Fruit fly (Drosophila melanogaster) whole organism, embryonic: ENCODE data around the gene Pss.

Experiments used
- Awh ChIP-seq: fragments of 200-800 bp; sonication (Bioruptor generic); IDR thresholded peaks from 2 replicates; pipeline ENCODE4, ENCODE4 v1.3.6; 2022; ENCODE audit warnings: missing biosample characterization, missing genetic modification characterization
- CG1024 ChIP-seq: fragments of 200-800 bp; sonication (Bioruptor generic); IDR thresholded peaks from 2 replicates; pipeline ENCODE4 v1.3.6; 2022; ENCODE audit warnings: missing biosample characterization, missing genetic modification characterization
- CG12769 ChIP-seq: fragments of 200-800 bp; sonication (Bioruptor generic); optimal IDR thresholded peaks from 2 replicates; lab custom pipeline; 2019; ENCODE audit warnings: missing biosample characterization, mild to moderate bottlenecking, missing genetic modification characterization, moderate library complexity
- CG13624 ChIP-seq: fragments of 200-800 bp; sonication (Bioruptor generic); optimal IDR thresholded peaks from 2 replicates; lab custom pipeline; 2016; ENCODE audit warnings: missing biosample characterization, missing genetic modification characterization
- CG14710 ChIP-seq: fragments of 200-800 bp; sonication (Bioruptor generic); optimal IDR thresholded peaks from 3 replicates; lab custom pipeline; 2019; ENCODE audit warnings: missing biosample characterization, mild to moderate bottlenecking, missing genetic modification characterization, moderate library complexity
- CG1647 ChIP-seq: fragments of 200-800 bp; sonication (Bioruptor generic); optimal IDR thresholded peaks from 3 replicates; lab custom pipeline; 2016; ENCODE audit warnings: missing biosample characterization, missing genetic modification characterization
- CG16815 ChIP-seq: fragments of 200-800 bp; sonication (Bioruptor generic); optimal IDR thresholded peaks from 3 replicates; lab custom pipeline; 2017; ENCODE audit warnings: missing biosample characterization, mild to moderate bottlenecking, missing genetic modification characterization
- CG17361 ChIP-seq: fragments of 200-800 bp; sonication (Bioruptor generic); IDR thresholded peaks from 3 replicates; pipeline ENCODE4 v1.3.6; 2022; ENCODE audit warnings: missing biosample characterization, missing genetic modification characterization
- CG17802 ChIP-seq: fragments of 200-800 bp; sonication (Bioruptor generic); optimal IDR thresholded peaks from 2 replicates; lab custom pipeline; 2018; ENCODE audit warnings: missing biosample characterization, mild to moderate bottlenecking, missing genetic modification characterization, moderate library complexity
- CG1792 ChIP-seq: fragments of 200-800 bp; sonication (Bioruptor generic); optimal IDR thresholded peaks from 2 replicates; lab custom pipeline; 2016; ENCODE audit warnings: missing biosample characterization, missing genetic modification characterization
- CG33213 ChIP-seq: fragments of 200-800 bp; sonication (Bioruptor generic); optimal IDR thresholded peaks from 3 replicates; lab custom pipeline; 2016; ENCODE audit warnings: missing biosample characterization, missing genetic modification characterization
- CG4328 ChIP-seq: fragments of 200-800 bp; sonication (Bioruptor generic); optimal IDR thresholded peaks from 3 replicates; lab custom pipeline; 2017; ENCODE audit warnings: missing biosample characterization, missing genetic modification reagents, missing genetic modification characterization
- CG4424 ChIP-seq: fragments of 200-800 bp; sonication (Bioruptor generic); optimal IDR thresholded peaks from 3 replicates; lab custom pipeline; 2016; ENCODE audit warnings: missing biosample characterization, missing genetic modification characterization
- CG6654 ChIP-seq: fragments of 200-800 bp; sonication (Bioruptor generic); optimal IDR thresholded peaks from 2 replicates; lab custom pipeline; 2017; ENCODE audit warnings: missing biosample characterization, mild to moderate bottlenecking, missing genetic modification characterization
- CG9727 ChIP-seq: fragments of 200-800 bp; sonication (Bioruptor generic); optimal IDR thresholded peaks from 3 replicates; lab custom pipeline; 2017; ENCODE audit warnings: missing biosample characterization, mild to moderate bottlenecking, missing genetic modification characterization
- CHES-1-like ChIP-seq: fragments of 200-800 bp; sonication (Bioruptor generic); optimal IDR thresholded peaks from 2 replicates; lab custom pipeline; 2016; ENCODE audit warnings: missing biosample characterization, missing genetic modification characterization
- CoRest ChIP-seq: fragments of 200-800 bp; sonication (Bioruptor generic); optimal IDR thresholded peaks from 3 replicates; lab custom pipeline; 2018; ENCODE audit warnings: missing biosample characterization, mild to moderate bottlenecking, missing genetic modification characterization, moderate library complexity
- Deaf1 ChIP-seq: fragments of 200-800 bp; optimal IDR thresholded peaks from 3 replicates; lab custom pipeline; 2019; ENCODE audit warnings: missing biosample characterization, mild to moderate bottlenecking, missing genetic modification characterization, moderate library complexity
- Elba2 ChIP-seq: fragments of 200-800 bp; sonication (Bioruptor generic); optimal IDR thresholded peaks from 3 replicates; lab custom pipeline; 2016; ENCODE audit warnings: missing biosample characterization, missing genetic modification characterization
- Fer3 ChIP-seq: fragments of 200-800 bp; sonication (Bioruptor generic); optimal IDR thresholded peaks from 2 replicates; lab custom pipeline; 2018; ENCODE audit warnings: missing biosample characterization, mild to moderate bottlenecking, missing genetic modification characterization, moderate library complexity
- Gug ChIP-seq: fragments of 200-800 bp; sonication (Bioruptor generic); IDR thresholded peaks from 4 replicates; pipeline ENCODE4 v1.3.6; 2022; ENCODE audit warnings: missing biosample characterization, missing genetic modification characterization
- Hey ChIP-seq: fragments of 200-800 bp; sonication (Bioruptor generic); optimal IDR thresholded peaks from 3 replicates; lab custom pipeline; 2018; ENCODE audit warnings: missing biosample characterization, mild to moderate bottlenecking, missing genetic modification characterization
- Lhr ChIP-seq: fragments of 200-800 bp; sonication (Bioruptor generic); optimal IDR thresholded peaks from 3 replicates; lab custom pipeline; 2017; ENCODE audit warnings: mild to moderate bottlenecking, missing biosample characterization, missing genetic modification reagents, missing genetic modification characterization
- Mad ChIP-seq: fragments of 200-800 bp; sonication (Bioruptor generic); optimal IDR thresholded peaks from 2 replicates; lab custom pipeline; 2016; ENCODE audit warnings: missing biosample characterization, missing genetic modification characterization
- NC2α ChIP-seq: fragments of 200-800 bp; sonication (Bioruptor generic); optimal IDR thresholded peaks from 2 replicates; lab custom pipeline; 2016; ENCODE audit warnings: missing biosample characterization, missing genetic modification characterization
- Neu2 ChIP-seq: fragments of 200-800 bp; sonication (Bioruptor generic); optimal IDR thresholded peaks from 3 replicates; lab custom pipeline; 2016; ENCODE audit warnings: missing biosample characterization, missing genetic modification characterization, borderline replicate concordance
- Nf-YC ChIP-seq: fragments of 200-800 bp; optimal IDR thresholded peaks from 3 replicates; lab custom pipeline; 2019; ENCODE audit warnings: missing biosample characterization, mild to moderate bottlenecking, missing genetic modification characterization, moderate library complexity
- NfI ChIP-seq: fragments of 200-800 bp; sonication (Bioruptor generic); optimal IDR thresholded peaks from 3 replicates; lab custom pipeline; 2018; ENCODE audit warnings: missing biosample characterization, mild to moderate bottlenecking, missing genetic modification characterization, moderate library complexity
- Oaz ChIP-seq: fragments of 200-800 bp; sonication (Bioruptor generic); IDR thresholded peaks from 2 replicates; pipeline ENCODE4 v1.3.6; 2022; ENCODE audit warnings: missing biosample characterization, missing genetic modification characterization
- Stat92E ChIP-seq, 3 experiments: fragments of >200 bp in 2 of 3; fragments of 200-800 bp in 1 of 3; sonication (Bioruptor generic) in 1 of 3; optimal IDR thresholded peaks; 2 replicates each; lab custom pipeline; 2017 to 2019; ENCODE audit warnings: missing biosample characterization in 3 of 3, missing genetic modification characterization in 3 of 3, mild to moderate bottlenecking in 1 of 3, moderate library complexity in 1 of 3
- al ChIP-seq: fragments of 200-800 bp; sonication (Bioruptor generic); IDR thresholded peaks from 2 replicates; pipeline ENCODE4 v1.3.6; 2022; ENCODE audit warnings: missing biosample characterization, missing genetic modification characterization
- ara ChIP-seq: fragments of 200-800 bp; sonication (Bioruptor generic); IDR thresholded peaks from 2 replicates; pipeline ENCODE4 v1.3.6; 2022; ENCODE audit warnings: missing biosample characterization, missing genetic modification characterization
- bigmax ChIP-seq: fragments of 200-800 bp; sonication (Bioruptor generic); optimal IDR thresholded peaks from 2 replicates; lab custom pipeline; 2018; ENCODE audit warnings: missing biosample characterization, mild to moderate bottlenecking, missing genetic modification characterization
- cato ChIP-seq: fragments of 200-800 bp; sonication (Bioruptor generic); optimal IDR thresholded peaks from 2 replicates; lab custom pipeline; 2016; ENCODE audit warnings: missing biosample characterization, missing genetic modification characterization, borderline replicate concordance
- crc ChIP-seq: fragments of 200-800 bp; sonication (Bioruptor generic); optimal IDR thresholded peaks from 2 replicates; lab custom pipeline; 2016; ENCODE audit warnings: missing biosample characterization, missing genetic modification characterization
- disco-r ChIP-seq: fragments of 200-800 bp; sonication (Bioruptor generic); optimal IDR thresholded peaks from 2 replicates; lab custom pipeline; 2016; ENCODE audit warnings: missing biosample characterization, missing genetic modification characterization
- jigr1 ChIP-seq: fragments of 200-800 bp; sonication (Bioruptor generic); IDR thresholded peaks from 3 replicates; pipeline ENCODE4 v1.3.6; 2022; ENCODE audit warnings: missing biosample characterization, missing genetic modification characterization
- kni ChIP-seq: fragments of 200-800 bp; sonication (Bioruptor generic); optimal IDR thresholded peaks from 3 replicates; lab custom pipeline; 2017; ENCODE audit warnings: mild to moderate bottlenecking, missing biosample characterization, missing genetic modification reagents, missing genetic modification characterization
- maf-S ChIP-seq: fragments of 200-800 bp; sonication (Bioruptor generic); optimal IDR thresholded peaks from 2 replicates; lab custom pipeline; 2016; ENCODE audit warnings: missing biosample characterization, missing genetic modification characterization
- pho ChIP-seq: fragments of 200-800 bp; sonication (Bioruptor generic); optimal IDR thresholded peaks from 2 replicates; lab custom pipeline; 2016; ENCODE audit warnings: missing biosample characterization, missing genetic modification characterization
- prd ChIP-seq, 3 experiments: fragments of >200 bp in 2 of 3; fragments of 200-800 bp in 1 of 3; sonication (Bioruptor generic) in 1 of 3; optimal IDR thresholded peaks in 2 of 3; IDR thresholded peaks in 1 of 3; 2 replicates in 2 of 3; 3 replicates in 1 of 3; pipeline versions ENCODE4 v1.3.6 to Lab custom; 2017 to 2022; ENCODE audit warnings: missing biosample characterization in 1 of 3, missing genetic modification characterization in 1 of 3
- sc ChIP-seq, 3 experiments: fragments of >200 bp in 2 of 3; fragments of 200-800 bp in 1 of 3; sonication (Bioruptor generic) in 1 of 3; optimal IDR thresholded peaks; 2 replicates in 2 of 3; 3 replicates in 1 of 3; lab custom pipeline; 2017; ENCODE audit warnings: mild to moderate bottlenecking in 1 of 3, missing biosample characterization in 1 of 3, missing genetic modification characterization in 1 of 3, missing genetic modification reagents in 1 of 3
- sim ChIP-seq: fragments of 200-800 bp; sonication (Bioruptor generic); IDR thresholded peaks from 2 replicates; pipeline ENCODE4 v1.3.6; 2022; ENCODE audit warnings: missing biosample characterization, missing genetic modification characterization
- sima ChIP-seq: fragments of 200-800 bp; sonication (Bioruptor generic); optimal IDR thresholded peaks from 2 replicates; lab custom pipeline; 2016; ENCODE audit warnings: missing biosample characterization, missing genetic modification characterization
- slbo ChIP-seq: fragments of 200-800 bp; sonication (Bioruptor generic); IDR thresholded peaks from 2 replicates; pipeline ENCODE4 v1.3.6; 2022; ENCODE audit warnings: missing biosample characterization, missing genetic modification characterization
- sob ChIP-seq: fragments of 200-800 bp; sonication (Bioruptor generic); IDR thresholded peaks from 2 replicates; pipeline ENCODE4 v1.3.6; 2022; ENCODE audit warnings: missing biosample characterization, missing genetic modification characterization
- trh ChIP-seq: fragments of 200-800 bp; sonication (Bioruptor generic); optimal IDR thresholded peaks from 2 replicates; lab custom pipeline; 2016; ENCODE audit warnings: missing biosample characterization, missing genetic modification characterization
- tx ChIP-seq: fragments of 200-800 bp; sonication (Bioruptor generic); optimal IDR thresholded peaks from 2 replicates; lab custom pipeline; 2016; ENCODE audit warnings: missing biosample characterization, missing genetic modification characterization
- unc-4 ChIP-seq: fragments of 200-800 bp; sonication (Bioruptor generic); IDR thresholded peaks from 2 replicates; pipeline ENCODE4 v1.3.6; 2022; ENCODE audit warnings: missing biosample characterization, missing genetic modification characterization; ENCODE audit not compliant: partially characterized antibody
- zen2 ChIP-seq: fragments of 200-800 bp; sonication (Bioruptor generic); IDR thresholded peaks from 3 replicates; pipeline ENCODE4 v1.3.6; 2022; ENCODE audit warnings: missing biosample characterization, missing genetic modification characterization; ENCODE audit not compliant: partially characterized antibody
- zfh1 ChIP-seq: fragments of 200-800 bp; sonication (Bioruptor generic); IDR thresholded peaks from 3 replicates; pipeline ENCODE4 v1.3.6; 2022; ENCODE audit warnings: missing biosample characterization, missing genetic modification characterization

The Pss gene

dm6 chr3L:20494262-20494601 lies 31.7 kb downstream of the Pss start (continued):
- no peak for TF ChIP-seq Nf-YC
- TF ChIP-seq CG4328 (GFP tag; lab: Kevin White, UChicago): no peak
- TF ChIP-seq pho (GFP tag; lab: Kevin White, UChicago): no peak
- peak; percentile 11 for TF ChIP-seq crc
- TF ChIP-seq disco-r (GFP tag; lab: Kevin White, UChicago): no peak
- no peak for TF ChIP-seq bigmax
- no peak for TF ChIP-seq Oaz (GFP tag; lab: Robert Waterston, UW)
- TF ChIP-seq CG33213 (GFP tag; lab: Kevin White, UChicago): no peak
- no peak for TF ChIP-seq Neu2 (GFP tag; lab: Kevin White, UChicago)
- no peak for TF ChIP-seq Mad (GFP tag; lab: Kevin White, UChicago)
- peak; percentile 34 for TF ChIP-seq CG9727 (GFP tag; lab: Kevin White, UChicago)
- TF ChIP-seq CG13624 (GFP tag; lab: Kevin White, UChicago): no peak
- TF ChIP-seq CG1647 (GFP tag; lab: Kevin White, UChicago): no peak
- no peak for TF ChIP-seq Deaf1 (tag; lab: Kevin White, UChicago)
- TF ChIP-seq zen2 (GFP tag; lab: Robert Waterston, UW): no peak
- TF ChIP-seq kni (GFP tag; lab: Kevin White, UChicago): no peak
- TF ChIP-seq CG12769 (tag; lab: Kevin White, UChicago): no peak
- no peak for TF ChIP-seq tx (GFP tag; lab: Kevin White, UChicago)
- TF ChIP-seq sob: no peak
- TF ChIP-seq CG17802: no peak
- TF ChIP-seq prd (optimal IDR thresholded peaks at IDR 0.05; lab: Kevin White, UChicago): no peak
- TF ChIP-seq prd (GFP tag; IDR thresholded peaks at IDR 0.05; lab: Robert Waterston, UW): no peak
- no peak for TF ChIP-seq Stat92E (GFP tag; optimal IDR thresholded peaks at IDR 0.05; lab: Kevin White, UChicago)
- TF ChIP-seq Fer3 (tag; lab: Kevin White, UChicago): peak; percentile 24
- TF ChIP-seq Gug (GFP tag; lab: Robert Waterston, UW): no peak
- no peak for TF ChIP-seq Elba2
- TF ChIP-seq sc (optimal IDR thresholded peaks at IDR 0.05; lab: Kevin White, UChicago): no peak
- TF ChIP-seq sc (GFP tag; optimal IDR thresholded peaks at IDR 0.05; lab: Kevin White, UChicago): no peak
- no peak for TF ChIP-seq al (GFP tag; lab: Robert Waterston, UW)
- no peak for TF ChIP-seq cato (GFP tag; lab: Kevin White, UChicago)
- no peak for TF ChIP-seq NfI (GFP tag; lab: Kevin White, UChicago)
- no peak for TF ChIP-seq unc-4 (GFP tag; lab: Robert Waterston, UW)
- TF ChIP-seq ara (GFP tag; lab: Robert Waterston, UW): no peak
- no peak for TF ChIP-seq NC2α
- TF ChIP-seq CG1792 (GFP tag; lab: Kevin White, UChicago): no peak
- no peak for TF ChIP-seq Lhr
- TF ChIP-seq CG16815: no peak
- peak; percentile 56 for TF ChIP-seq slbo (GFP tag; lab: Robert Waterston, UW)
- TF ChIP-seq CoRest (tag; lab: Kevin White, UChicago): peak; percentile 62
- TF ChIP-seq zfh1: no peak
- TF ChIP-seq CG6654 (GFP tag; lab: Kevin White, UChicago): no peak
- TF ChIP-seq CG14710 (tag; lab: Kevin White, UChicago): no peak
- TF ChIP-seq trh (GFP tag; lab: Kevin White, UChicago): no peak
- no peak for TF ChIP-seq sima (GFP tag; lab: Kevin White, UChicago)
- TF ChIP-seq CG17361: no peak
- TF ChIP-seq CG1024 (GFP tag; lab: Robert Waterston, UW): no peak
- TF ChIP-seq Awh (GFP tag; lab: Robert Waterston, UW): no peak
- no peak for TF ChIP-seq jigr1 (GFP tag; lab: Robert Waterston, UW)
- no peak for TF ChIP-seq Hey (tag; lab: Kevin White, UChicago)
- no peak for TF ChIP-seq CHES-1-like (GFP tag; lab: Kevin White, UChicago)
- no peak for TF ChIP-seq CG4424
- TF ChIP-seq maf-S: no peak
- no peak for TF ChIP-seq sim (GFP tag; lab: Robert Waterston, UW)
